Worm (Caenorhabditis elegans): ENCODE data around the gene dod-20.

DNA sequence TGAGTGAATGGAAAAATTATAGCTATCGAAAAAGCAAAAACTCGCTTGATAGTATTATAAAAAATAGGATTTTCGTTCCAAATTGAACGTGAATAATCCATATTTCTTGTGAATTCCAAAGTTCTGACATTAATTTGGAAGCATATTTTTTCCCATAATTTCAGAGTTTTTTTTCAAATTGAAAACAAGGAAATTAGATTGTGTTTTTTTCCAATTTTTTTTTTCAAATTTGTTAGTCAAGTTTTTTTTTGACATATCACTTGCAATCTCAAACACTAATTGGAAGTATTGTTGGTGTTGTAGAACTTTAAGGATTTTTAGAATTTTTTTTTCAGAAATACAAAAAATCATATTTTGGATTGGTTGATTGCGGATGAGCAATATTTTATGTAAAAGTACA is 24.3 kb downstream of the dod-20 start, which contains the start of gene srh-34:
- no peak for TF ChIP-seq jun-1 (tag; optimal IDR thresholded peaks at IDR 0.05)
- no peak for TF ChIP-seq fkh-10 (GFP tag; optimal IDR thresholded peaks at IDR 0.05)
- no peak for TF ChIP-seq pha-4 (tag; optimal IDR thresholded peaks at IDR 0.05)
- TF ChIP-seq aly-2 (tag; optimal IDR thresholded peaks at IDR 0.05), result no peak
- TF ChIP-seq fos-1 (tag; optimal IDR thresholded peaks at IDR 0.05), result no peak
- TF ChIP-seq elt-3 (tag; optimal IDR thresholded peaks at IDR 0.05), result no peak
- TF ChIP-seq nhr-23 (tag; optimal IDR thresholded peaks at IDR 0.05), result no peak
- no peak for TF ChIP-seq ama-1 (optimal IDR thresholded peaks at IDR 0.05)
- TF ChIP-seq snpc-4 (tag; optimal IDR thresholded peaks at IDR 0.05), result no peak
